Fruit fly (Drosophila melanogaster): Measurements from ENCODE around the gene Strump.

Gene Strump

dm6 chr3L:16161847-16162556 lies 40.2 kb downstream of the Strump start (continued):
- TF ChIP-seq CG15514 (GFP tag; optimal IDR thresholded peaks at IDR 0.05) (peak; percentile 61), CG3407 (GFP tag; optimal IDR thresholded peaks at IDR 0.05) (peak; percentile 2), klu (GFP tag; IDR thresholded peaks at IDR 0.05) (no peak), E2f2 (GFP tag; IDR thresholded peaks at IDR 0.05) (peak; percentile 47; the same call in 1 of the 2 replicates), CG32767 (GFP tag; IDR thresholded peaks at IDR 0.05) (peak; percentile 66; the same call in 1 of the 2 replicates), unc-4 (GFP tag; IDR thresholded peaks at IDR 0.05; ENCODE audit: partially characterized antibody) (no peak), Mad (GFP tag; optimal IDR thresholded peaks at IDR 0.05) (peak; percentile 23), vfl (GFP tag; optimal IDR thresholded peaks at IDR 0.05) (no peak), fru (optimal IDR thresholded peaks at IDR 0.05) (no peak), knrl (GFP tag; IDR thresholded peaks at IDR 0.05; ENCODE audit: partially characterized antibody) (no peak), Drgx (GFP tag; IDR thresholded peaks at IDR 0.05) (peak; percentile 69), CG6254 (GFP tag; optimal IDR thresholded peaks at IDR 0.05) (peak; percentile 66), da (GFP tag; optimal IDR thresholded peaks at IDR 0.05) (no peak), BtbVII (GFP tag; optimal IDR thresholded peaks at IDR 0.05) (peak; percentile 80), Mrtf (GFP tag; IDR thresholded peaks at IDR 0.05) (peak; percentile 33; the same call in 1 of the 3 replicates), Hr51 (GFP tag; optimal IDR thresholded peaks at IDR 0.05) (peak; percentile 39 to 81), lola (GFP tag; optimal IDR thresholded peaks at IDR 0.05) (peak in 1 of 3 experiments; percentile 49), HmgZ (tag; optimal IDR thresholded peaks at IDR 0.05) (peak; percentile 73), CG12769 (tag; optimal IDR thresholded peaks at IDR 0.05) (peak; percentile 19), CG10959 (GFP tag; IDR thresholded peaks at IDR 0.05) (no peak), Abd-B (GFP tag; optimal IDR thresholded peaks at IDR 0.05) (no peak), dimm (GFP tag; IDR thresholded peaks at IDR 0.05) (no peak), HmgD (GFP tag; optimal IDR thresholded peaks at IDR 0.05) (peak; percentile 5), CG9727 (GFP tag; optimal IDR thresholded peaks at IDR 0.05) (peak; percentile 69), mirr (GFP tag; optimal IDR thresholded peaks at IDR 0.05) (peak; percentile 1), Fer3 (tag; optimal IDR thresholded peaks at IDR 0.05) (peak; percentile 75), CG8944 (GFP tag; optimal IDR thresholded peaks at IDR 0.05) (peak; percentile 33), Vsx1 (GFP tag; optimal IDR thresholded peaks at IDR 0.05) (no peak), peb (GFP tag; IDR thresholded peaks at IDR 0.05) (0 out of 2 replicates have a peak, but pooled peaks have one; percentile 17), ranshi (GFP tag; IDR thresholded peaks at IDR 0.05) (no peak), CG32772 (GFP tag; IDR thresholded peaks at IDR 0.05) (peak; percentile 57; the same call in 1 of the 2 replicates), CG18011 (GFP tag; optimal IDR thresholded peaks at IDR 0.05) (peak; percentile 58), Eip74EF (GFP tag; optimal IDR thresholded peaks at IDR 0.05) (peak in 1 of 2 experiments; percentile 57), Hr3 (GFP tag; optimal IDR thresholded peaks at IDR 0.05) (peak; percentile 72), YL-1 (GFP tag; optimal IDR thresholded peaks at IDR 0.05) (no peak), toy (GFP tag; IDR thresholded peaks at IDR 0.05) (no peak), CG10654 (GFP tag; optimal IDR thresholded peaks at IDR 0.05) (peak; percentile 25), bab2 (GFP tag; optimal IDR thresholded peaks at IDR 0.05) (peak; percentile 48), CG17186 (GFP tag; optimal IDR thresholded peaks at IDR 0.05) (no peak), tna (GFP tag; IDR thresholded peaks at IDR 0.05; ENCODE audit: partially characterized antibody) (no peak), CG11456 (GFP tag; IDR thresholded peaks at IDR 0.05) (no peak), CG17912 (GFP tag; optimal IDR thresholded peaks at IDR 0.05) (no peak), stc (GFP tag; IDR thresholded peaks at IDR 0.05) (no peak; the same call in 1 of the 2 replicates), NC2α (GFP tag; optimal IDR thresholded peaks at IDR 0.05) (peak; percentile 12), MTF-1 (GFP tag; optimal IDR thresholded peaks at IDR 0.05; ENCODE audit: borderline replicate concordance) (peak; percentile 41), CG1602 (GFP tag; optimal IDR thresholded peaks at IDR 0.05) (peak; percentile 45), CG7987 (GFP tag; optimal IDR thresholded peaks at IDR 0.05) (no peak), disco-r (GFP tag; optimal IDR thresholded peaks at IDR 0.05) (no peak), CG3281 (GFP tag; optimal IDR thresholded peaks at IDR 0.05) (peak; percentile 87)
